Fruit fly (Drosophila melanogaster) whole organism, embryonic: ENCODE data around the gene Obp99b.
A peak's percentile ranks its signal among the peaks of the same experiment; 100 is the strongest.

Experiments used
- CG1024 ChIP-seq: fragments of 200-800 bp; sonication (Bioruptor generic); IDR thresholded peaks from 2 replicates; pipeline ENCODE4 v1.3.6; 2022; ENCODE audit warnings: missing biosample characterization, missing genetic modification characterization
- CG10959 ChIP-seq: fragments of 200-800 bp; sonication (Bioruptor generic); IDR thresholded peaks from 2 replicates; pipeline ENCODE4 v1.3.6; 2022; ENCODE audit warnings: missing biosample characterization, missing genetic modification characterization
- CG10979 ChIP-seq: fragments of 200-800 bp; sonication (Bioruptor generic); optimal IDR thresholded peaks from 2 replicates; lab custom pipeline; 2018; ENCODE audit warnings: missing biosample characterization, mild to moderate bottlenecking, missing genetic modification characterization, moderate library complexity
- CG11456 ChIP-seq: fragments of 200-800 bp; sonication (Bioruptor generic); IDR thresholded peaks from 3 replicates; pipeline ENCODE4 v1.3.6; 2022; ENCODE audit warnings: missing biosample characterization, missing genetic modification characterization
- CG11696 ChIP-seq: fragments of 200-800 bp; sonication (Bioruptor generic); IDR thresholded peaks from 2 replicates; pipeline ENCODE4 v1.3.6; 2022; ENCODE audit warnings: missing biosample characterization, missing genetic modification characterization
- CG12219 ChIP-seq: fragments of 200-800 bp; sonication (Bioruptor generic); optimal IDR thresholded peaks from 3 replicates; lab custom pipeline; 2018; ENCODE audit warnings: missing biosample characterization, mild to moderate bottlenecking, missing genetic modification characterization
- CG13624 ChIP-seq: fragments of 200-800 bp; sonication (Bioruptor generic); optimal IDR thresholded peaks from 2 replicates; lab custom pipeline; 2016; ENCODE audit warnings: missing biosample characterization, missing genetic modification characterization
- CG14965 ChIP-seq: fragments of 200-800 bp; sonication (Bioruptor generic); optimal IDR thresholded peaks from 2 replicates; lab custom pipeline; 2016; ENCODE audit warnings: missing biosample characterization, missing genetic modification characterization, borderline replicate concordance
- CG16863 ChIP-seq: fragments of 200-800 bp; sonication (Bioruptor generic); optimal IDR thresholded peaks from 3 replicates; lab custom pipeline; 2016; ENCODE audit warnings: missing biosample characterization, missing genetic modification characterization
- CG17328 ChIP-seq: fragments of 200-800 bp; sonication (Bioruptor generic); IDR thresholded peaks from 2 replicates; pipeline ENCODE4 v1.3.6; 2022; ENCODE audit warnings: missing biosample characterization, missing genetic modification characterization
- CG18262 ChIP-seq: fragments of 200-800 bp; optimal IDR thresholded peaks from 3 replicates; lab custom pipeline; 2019; ENCODE audit warnings: missing biosample characterization, mild to moderate bottlenecking, missing genetic modification characterization, moderate library complexity
- CG18619 ChIP-seq: fragments of 200-800 bp; sonication (Bioruptor generic); optimal IDR thresholded peaks from 3 replicates; lab custom pipeline; 2017; ENCODE audit warnings: missing biosample characterization, mild to moderate bottlenecking, missing genetic modification characterization
- CG18764 ChIP-seq: fragments of 200-800 bp; sonication (Bioruptor generic); optimal IDR thresholded peaks from 3 replicates; lab custom pipeline; 2016; ENCODE audit warnings: missing biosample characterization, missing genetic modification characterization
- CG2875 ChIP-seq: fragments of 200-800 bp; sonication (Bioruptor generic); optimal IDR thresholded peaks from 2 replicates; lab custom pipeline; 2017; ENCODE audit warnings: missing biosample characterization, mild to moderate bottlenecking, missing genetic modification characterization, missing genetic modification reagents
- CG31365 ChIP-seq: fragments of 200-800 bp; sonication (Bioruptor generic); optimal IDR thresholded peaks from 2 replicates; lab custom pipeline; 2018; ENCODE audit warnings: missing biosample characterization, mild to moderate bottlenecking, missing genetic modification characterization
- CG7786 ChIP-seq: fragments of 200-800 bp; sonication (Bioruptor generic); optimal IDR thresholded peaks from 2 replicates; lab custom pipeline; 2016; ENCODE audit warnings: missing biosample characterization, missing genetic modification characterization
- CG8944 ChIP-seq: fragments of 200-800 bp; sonication (Bioruptor generic); optimal IDR thresholded peaks from 3 replicates; lab custom pipeline; 2016; ENCODE audit warnings: missing biosample characterization, missing genetic modification characterization
- CG9876 ChIP-seq: fragments of 200-800 bp; sonication (Bioruptor generic); optimal IDR thresholded peaks from 2 replicates; lab custom pipeline; 2016; ENCODE audit warnings: missing biosample characterization, missing genetic modification characterization
- CTCF ChIP-seq: fragments of 200-800 bp; sonication (Bioruptor generic); optimal IDR thresholded peaks from 2 replicates; lab custom pipeline; 2017; ENCODE audit warnings: missing biosample characterization, mild to moderate bottlenecking, missing genetic modification characterization, moderate library complexity
- D19B ChIP-seq: fragments of 200-800 bp; sonication (Bioruptor generic); optimal IDR thresholded peaks from 2 replicates; lab custom pipeline; 2017; ENCODE audit warnings: missing biosample characterization, mild to moderate bottlenecking, missing genetic modification characterization
- Dip3 ChIP-seq: fragments of 200-800 bp; sonication (Bioruptor generic); optimal IDR thresholded peaks from 3 replicates; lab custom pipeline; 2016; ENCODE audit warnings: missing biosample characterization, missing genetic modification characterization
- Gsc ChIP-seq: fragments of 200-800 bp; sonication (Bioruptor generic); IDR thresholded peaks from 2 replicates; pipeline ENCODE4 v1.3.6; 2022; ENCODE audit warnings: missing biosample characterization, missing genetic modification characterization
- HHEX ChIP-seq: fragments of 200-800 bp; sonication (Bioruptor generic); optimal IDR thresholded peaks from 3 replicates; lab custom pipeline; 2017; ENCODE audit warnings: missing biosample characterization, mild to moderate bottlenecking, missing genetic modification characterization, missing genetic modification reagents
- Max ChIP-seq: fragments of 200-800 bp; sonication (Bioruptor generic); optimal IDR thresholded peaks from 2 replicates; lab custom pipeline; 2016; ENCODE audit warnings: missing biosample characterization, mild to moderate bottlenecking, missing genetic modification characterization
- Med ChIP-seq: fragments of 200-800 bp; sonication (Bioruptor generic); peaks from one replicate; lab custom pipeline; 2016; ENCODE audit warnings: missing biosample characterization, missing genetic modification characterization, mild to moderate bottlenecking, inconsistent platforms, moderate library complexity
- NfI ChIP-seq: fragments of 200-800 bp; sonication (Bioruptor generic); optimal IDR thresholded peaks from 3 replicates; lab custom pipeline; 2018; ENCODE audit warnings: missing biosample characterization, mild to moderate bottlenecking, missing genetic modification characterization, moderate library complexity
- Optix ChIP-seq: fragments of 200-800 bp; sonication (Bioruptor generic); IDR thresholded peaks from 3 replicates; pipeline ENCODE4 v1.3.6; 2022; ENCODE audit warnings: missing biosample characterization, missing genetic modification characterization
- Poxn ChIP-seq: fragments of 200-800 bp; sonication (Bioruptor generic); IDR thresholded peaks from 2 replicates; pipeline ENCODE4 v1.3.6; 2022; ENCODE audit warnings: missing biosample characterization, missing genetic modification characterization
- Rfx ChIP-seq: fragments of 200-800 bp; sonication (Bioruptor generic); IDR thresholded peaks from 2 replicates; pipeline ENCODE4 v1.3.6; 2022; ENCODE audit warnings: missing biosample characterization, missing genetic modification characterization
- Rx ChIP-seq: fragments of 200-800 bp; sonication (Bioruptor generic); IDR thresholded peaks from 2 replicates; pipeline ENCODE4 v1.3.6; 2022; ENCODE audit warnings: missing biosample characterization, missing genetic modification characterization
- Sox100B ChIP-seq: fragments of 200-800 bp; sonication (Bioruptor generic); optimal IDR thresholded peaks from 3 replicates; lab custom pipeline; 2018; ENCODE audit warnings: missing biosample characterization, mild to moderate bottlenecking, missing genetic modification characterization
- Xbp1 ChIP-seq: fragments of 200-800 bp; sonication (Bioruptor generic); optimal IDR thresholded peaks from 3 replicates; lab custom pipeline; 2016; ENCODE audit warnings: missing biosample characterization, mild to moderate bottlenecking, missing genetic modification characterization
- ara ChIP-seq: fragments of 200-800 bp; sonication (Bioruptor generic); IDR thresholded peaks from 2 replicates; pipeline ENCODE4 v1.3.6; 2022; ENCODE audit warnings: missing biosample characterization, missing genetic modification characterization
- da ChIP-seq: fragments of 200-800 bp; sonication (Bioruptor generic); optimal IDR thresholded peaks from 2 replicates; lab custom pipeline; 2016; ENCODE audit warnings: missing biosample characterization, missing genetic modification characterization
- dmrt99B ChIP-seq: fragments of 200-800 bp; sonication (Bioruptor generic); optimal IDR thresholded peaks from 2 replicates; lab custom pipeline; 2018; ENCODE audit warnings: missing biosample characterization, mild to moderate bottlenecking, missing genetic modification characterization, moderate library complexity
- exex ChIP-seq: fragments of 200-800 bp; sonication (Bioruptor generic); optimal IDR thresholded peaks from 4 replicates; lab custom pipeline; 2018; ENCODE audit warnings: missing biosample characterization, mild to moderate bottlenecking, missing genetic modification characterization, moderate library complexity
- fru ChIP-seq: fragments of >200 bp; optimal IDR thresholded peaks from 2 replicates; lab custom pipeline; 2017
- ftz-f1 ChIP-seq: fragments of 200-800 bp; sonication (Bioruptor generic); optimal IDR thresholded peaks from 2 replicates; lab custom pipeline; 2016; ENCODE audit warnings: missing biosample characterization, missing genetic modification characterization
- gce ChIP-seq: fragments of 200-800 bp; sonication (Bioruptor generic); IDR thresholded peaks from 3 replicates; pipeline ENCODE4 v1.3.6; 2022; ENCODE audit warnings: missing biosample characterization, missing genetic modification characterization
- gsb ChIP-seq: fragments of 200-800 bp; sonication (Bioruptor generic); IDR thresholded peaks from 2 replicates; pipeline ENCODE4 v1.3.6; 2022; ENCODE audit warnings: missing biosample characterization, missing genetic modification characterization
- h ChIP-seq: fragments of >200 bp; optimal IDR thresholded peaks from 2 replicates; lab custom pipeline; 2017
- hkb ChIP-seq, 2 experiments: fragments of 200-800 bp in 1 of 2; fragments of >200 bp in 1 of 2; sonication (Bioruptor generic) in 1 of 2; IDR thresholded peaks in 1 of 2; optimal IDR thresholded peaks in 1 of 2; 2 replicates each; pipeline versions ENCODE4 v1.3.6 to Lab custom; 2017 to 2022; ENCODE audit warnings: missing biosample characterization in 1 of 2, missing genetic modification characterization in 1 of 2
- lov ChIP-seq, 2 experiments: fragments of 200-800 bp in 1 of 2; fragments of >200 bp in 1 of 2; sonication (Bioruptor generic) in 1 of 2; IDR thresholded peaks in 1 of 2; optimal IDR thresholded peaks in 1 of 2; 2 replicates in 1 of 2; 3 replicates in 1 of 2; pipeline versions ENCODE4 v1.3.6 to Lab custom; 2017 to 2022; ENCODE audit warnings: missing biosample characterization in 1 of 2, missing genetic modification characterization in 1 of 2
- onecut ChIP-seq: fragments of 200-800 bp; sonication (Bioruptor generic); IDR thresholded peaks from 2 replicates; pipeline ENCODE4 v1.3.6; 2022; ENCODE audit warnings: missing biosample characterization, missing genetic modification characterization
- run ChIP-seq: fragments of 200-800 bp; sonication (Bioruptor generic); optimal IDR thresholded peaks from 3 replicates; lab custom pipeline; 2018; ENCODE audit warnings: missing biosample characterization, mild to moderate bottlenecking, missing genetic modification characterization
- sens ChIP-seq: fragments of 200-800 bp; sonication (Bioruptor generic); peaks from one replicate; lab custom pipeline; 2016; ENCODE audit warnings: missing biosample characterization, missing genetic modification characterization
- slou ChIP-seq: fragments of 200-800 bp; sonication (Bioruptor generic); optimal IDR thresholded peaks from 3 replicates; lab custom pipeline; 2016; ENCODE audit warnings: missing biosample characterization, missing genetic modification characterization
- sob ChIP-seq: fragments of 200-800 bp; sonication (Bioruptor generic); IDR thresholded peaks from 2 replicates; pipeline ENCODE4 v1.3.6; 2022; ENCODE audit warnings: missing biosample characterization, missing genetic modification characterization
- ssp ChIP-seq: fragments of 200-800 bp; sonication (Bioruptor generic); IDR thresholded peaks from 2 replicates; pipeline ENCODE4 v1.3.6; 2022; ENCODE audit warnings: missing biosample characterization, missing genetic modification characterization
- unpg ChIP-seq: fragments of 200-800 bp; sonication (Bioruptor generic); optimal IDR thresholded peaks from 3 replicates; lab custom pipeline; 2018; ENCODE audit warnings: missing biosample characterization, mild to moderate bottlenecking, missing genetic modification characterization, moderate library complexity
- usp ChIP-seq: fragments of >200 bp; optimal IDR thresholded peaks from 2 replicates; lab custom pipeline; 2017; ENCODE audit warnings: missing biosample characterization, missing genetic modification characterization

Gene Obp99b

DNA sequence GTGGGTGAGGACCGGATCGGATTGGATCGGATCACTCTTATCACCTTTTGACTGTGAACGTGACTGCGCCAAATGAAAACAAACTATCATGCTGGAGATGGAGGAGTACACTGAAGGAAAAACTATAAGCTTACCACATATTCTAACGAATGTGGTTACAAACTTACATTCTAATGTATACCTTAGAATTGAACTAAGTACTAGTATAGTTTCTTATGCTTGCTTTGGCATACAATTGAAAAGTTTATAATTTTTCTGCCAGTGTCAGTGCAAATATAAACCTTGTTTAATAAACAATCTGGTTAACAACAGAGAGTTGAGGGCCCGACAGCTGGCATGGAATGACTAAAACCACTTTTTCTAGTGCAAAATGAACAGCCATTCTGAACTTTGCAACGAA lies 823 bp upstream of the Obp99b start (continued):
- TF ChIP-seq HHEX (no peak), CG18764 (GFP tag; lab: Kevin White, UChicago) (no peak), gce (GFP tag; lab: Robert Waterston, UW) (0 out of 3 replicates have a peak, but pooled peaks have one; percentile 25), CG2875 (GFP tag; lab: Kevin White, UChicago) (no peak), CG31365 (no peak), CG13624 (GFP tag; lab: Kevin White, UChicago) (no peak), Gsc (GFP tag; lab: Robert Waterston, UW) (no peak), Dip3 (GFP tag; lab: Kevin White, UChicago) (no peak), Max (GFP tag; lab: Kevin White, UChicago) (no peak), CG7786 (GFP tag; lab: Kevin White, UChicago) (no peak), D19B (GFP tag; lab: Kevin White, UChicago) (no peak), usp (GFP tag; lab: Kevin White, UChicago) (no peak), Med (GFP tag; lab: Kevin White, UChicago) (peak; percentile 83), CG17328 (no peak), ara (GFP tag; lab: Robert Waterston, UW) (peak; percentile 23; the same call in 1 of the 2 replicates), ssp (GFP tag; lab: Robert Waterston, UW) (no peak), da (GFP tag; lab: Kevin White, UChicago) (no peak), fru (no peak), CG18619 (GFP tag; lab: Kevin White, UChicago) (no peak), unpg (GFP tag; lab: Kevin White, UChicago) (peak; percentile 64), Poxn (no peak), slou (no peak), exex (tag; lab: Kevin White, UChicago) (no peak), CG1024 (GFP tag; lab: Robert Waterston, UW) (peak; percentile 41; the same call in 1 of the 2 replicates), onecut (peak; percentile 9; the same call in 1 of the 2 replicates), CG9876 (no peak), CG8944 (GFP tag; lab: Kevin White, UChicago) (no peak)

DNA sequence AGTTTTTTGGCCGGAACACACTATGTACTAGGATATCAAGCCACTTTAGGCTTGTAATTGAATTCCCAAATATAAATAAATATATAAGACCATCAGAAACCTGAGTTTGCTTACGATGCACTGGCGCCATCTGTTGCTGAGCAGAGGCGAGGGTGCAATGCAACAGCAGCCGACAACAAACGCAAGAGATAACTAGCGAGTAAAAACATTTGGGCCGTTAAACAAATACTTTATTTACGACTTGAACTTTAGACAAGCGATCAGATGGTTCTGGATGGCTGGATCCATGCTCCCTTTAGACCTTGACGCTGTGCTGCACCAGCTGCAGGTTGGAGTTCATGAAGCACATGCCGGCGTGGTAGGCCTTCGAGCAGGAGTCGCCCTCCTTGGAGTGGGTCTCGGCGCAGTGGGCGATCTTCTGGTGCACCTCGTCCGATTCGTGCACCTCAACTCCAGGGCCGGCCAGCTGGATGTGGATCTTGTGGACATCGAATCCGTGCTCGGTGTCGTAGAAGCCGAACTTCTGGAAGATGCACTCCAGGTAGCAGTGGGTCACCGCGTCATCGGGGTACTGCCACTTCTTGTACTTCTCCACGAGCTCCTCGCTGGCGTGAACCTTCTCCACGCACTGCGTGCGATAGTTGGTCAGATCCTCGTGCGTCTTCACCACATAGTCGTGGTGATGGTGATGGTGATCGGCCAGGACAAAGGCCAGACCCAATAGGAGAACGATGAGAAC lies 484 bp downstream of the Obp99b start:
- TF ChIP-seq CG16863 (GFP tag; lab: Kevin White, UChicago) (no peak), CTCF (GFP tag; lab: Kevin White, UChicago) (peak; percentile 89), hkb (optimal IDR thresholded peaks at IDR 0.05; lab: Kevin White, UChicago) (no peak), hkb (GFP tag; IDR thresholded peaks at IDR 0.05; lab: Robert Waterston, UW) (no peak), Xbp1 (peak; percentile 17), Sox100B (peak; percentile 15), run (no peak), Rfx (GFP tag; lab: Robert Waterston, UW) (0 out of 2 replicates have a peak, but pooled peaks have one; percentile 13), h (lab: Kevin White, UChicago) (peak; percentile 70), CG14965 (GFP tag; lab: Kevin White, UChicago) (peak; percentile 78), sens (peak; percentile 46), CG11696 (GFP tag; lab: Robert Waterston, UW) (no peak), CG18262 (peak; percentile 9), CG10959 (GFP tag; lab: Robert Waterston, UW) (peak; percentile 7; the same call in 1 of the 2 replicates), sob (peak; percentile 19; the same call in 1 of the 2 replicates), CG31365 (no peak), ftz-f1 (GFP tag; lab: Kevin White, UChicago) (no peak), CG12219 (GFP tag; lab: Kevin White, UChicago) (peak; percentile 15), dmrt99B (tag; lab: Kevin White, UChicago) (peak; percentile 7), Med (GFP tag; lab: Kevin White, UChicago) (peak; percentile 48), gsb (GFP tag; lab: Robert Waterston, UW) (0 out of 2 replicates have a peak, but pooled peaks have one; percentile 20), NfI (GFP tag; lab: Kevin White, UChicago) (peak; percentile 28), CG11456 (GFP tag; lab: Robert Waterston, UW) (0 out of 3 replicates have a peak, but pooled peaks have one; percentile 23), Rx (GFP tag; lab: Robert Waterston, UW) (no peak), CG10979 (peak; percentile 71), Optix (GFP tag; lab: Robert Waterston, UW) (no peak), lov (optimal IDR thresholded peaks at IDR 0.05; lab: Kevin White, UChicago) (no peak), lov (GFP tag; IDR thresholded peaks at IDR 0.05; lab: Robert Waterston, UW) (0 out of 3 replicates have a peak, but pooled peaks have one; percentile 14)
